Worm (Caenorhabditis elegans) whole organism, early embryonic: ENCODE data around the gene zipt-3.

Experiments
- B0310.2 ChIP-seq: sonication (generic microtip); optimal IDR thresholded peaks from 2 replicates; lab custom pipeline; 2016; ENCODE audit warnings: mild to moderate bottlenecking, missing genetic modification characterization, missing compliant biosample characterization
- F13C5.2 ChIP-seq: sonication (generic microtip); optimal IDR thresholded peaks from 2 replicates; lab custom pipeline; 2017; ENCODE audit warnings: mild to moderate bottlenecking, missing genetic modification characterization, inconsistent platforms, missing compliant biosample characterization
- aly-1 ChIP-seq: sonication (generic microtip); optimal IDR thresholded peaks from 2 replicates; lab custom pipeline; 2016; ENCODE audit warnings: missing genetic modification characterization, missing compliant biosample characterization
- ama-1 ChIP-seq: fragments of 150-350 bp; optimal IDR thresholded peaks from 2 replicates; lab custom pipeline; 2014
- ceh-13 ChIP-seq: fragments of 200-800 bp; sonication (Bioruptor generic); optimal IDR thresholded peaks from 2 replicates; lab custom pipeline; 2018; ENCODE audit warnings: mild to moderate bottlenecking, missing genetic modification characterization, missing compliant biosample characterization
- ceh-36 ChIP-seq: sonication (generic microtip); optimal IDR thresholded peaks from 2 replicates; lab custom pipeline; 2016; ENCODE audit warnings: missing genetic modification characterization, inconsistent platforms, missing compliant biosample characterization
- ets-7 ChIP-seq: sonication (generic microtip); optimal IDR thresholded peaks from 2 replicates; lab custom pipeline; 2016; ENCODE audit warnings: missing genotype, missing genetic modification characterization, missing compliant biosample characterization
- flt-1 ChIP-seq: fragments of 200-800 bp; sonication (Bioruptor generic); IDR thresholded peaks from 2 replicates; pipeline ENCODE4 v1.3.6; 2022; ENCODE audit warnings: missing genetic modification characterization, missing compliant biosample characterization
- hmbx-1 ChIP-seq: sonication (generic microtip); optimal IDR thresholded peaks from 2 replicates; lab custom pipeline; 2016; ENCODE audit warnings: mild to moderate bottlenecking, missing genetic modification characterization, missing compliant biosample characterization
- hmg-4 ChIP-seq: fragments of 200-800 bp; sonication (Bioruptor generic); optimal IDR thresholded peaks from 2 replicates; lab custom pipeline; 2018; ENCODE audit warnings: mild to moderate bottlenecking, missing genetic modification characterization, missing compliant biosample characterization
- hnd-1 ChIP-seq: sonication (generic microtip); optimal IDR thresholded peaks from 2 replicates; lab custom pipeline; 2016; ENCODE audit warnings: missing genetic modification characterization, missing compliant biosample characterization
- pes-1 ChIP-seq: fragments of 200-800 bp; sonication (Bioruptor generic); IDR thresholded peaks from 2 replicates; pipeline ENCODE4 v1.3.6; 2022; ENCODE audit warnings: missing genetic modification reagents, missing genetic modification characterization, missing compliant biosample characterization
- scrt-1 ChIP-seq: fragments of 200-800 bp; sonication (Bioruptor generic); IDR thresholded peaks from 2 replicates; pipeline ENCODE4 v1.3.6; 2022; ENCODE audit warnings: missing genetic modification characterization, missing compliant biosample characterization
- sea-1 ChIP-seq: fragments of 200-800 bp; sonication (Bioruptor generic); conservative IDR thresholded peaks from 2 replicates; pipeline ENCODE4 v1.3.6; 2022; ENCODE audit warnings: missing genetic modification characterization, missing compliant biosample characterization
- tbx-11 ChIP-seq: fragments of 200-800 bp; sonication (Bioruptor generic); IDR thresholded peaks from 2 replicates; pipeline ENCODE4 v1.3.6; 2022; ENCODE audit warnings: missing genetic modification characterization, missing compliant biosample characterization
- tbx-37 ChIP-seq: fragments of 200-800 bp; sonication (Bioruptor generic); conservative IDR thresholded peaks from 2 replicates; pipeline ENCODE4 v1.3.6; 2022; ENCODE audit warnings: missing genetic modification reagents, missing genetic modification characterization, missing compliant biosample characterization
- tra-4 ChIP-seq: sonication (generic microtip); optimal IDR thresholded peaks from 2 replicates; lab custom pipeline; 2017; ENCODE audit warnings: missing genetic modification characterization, missing compliant biosample characterization

zipt-3 gene

ce11 chrII:5725094-5725493 is 7.2 kb downstream of the zipt-3 start:
- TF ChIP-seq ama-1 (lab: Kevin White, UChicago) (no peak), hmg-4 (GFP tag; lab: Kevin White, UChicago) (no peak), ets-7 (tag; lab: Kevin White, UChicago) (no peak), sea-1 (GFP tag; lab: Robert Waterston, UW) (no peak)

ce11 chrII:5727707-5728106 is 9.8 kb downstream of the zipt-3 start, which contains the start of gene rab-3:
Gene rab-3, minus strand, starts transcription at chrII:5727853.
- TF ChIP-seq tra-4 (tag; lab: Kevin White, UChicago) = no peak
- TF ChIP-seq sea-1 (GFP tag; lab: Robert Waterston, UW) = no peak
- TF ChIP-seq tbx-11 (GFP tag; lab: Robert Waterston, UW) = no peak
- no peak for TF ChIP-seq F13C5.2 (tag; lab: Kevin White, UChicago)
- no peak for TF ChIP-seq ama-1 (lab: Kevin White, UChicago)

- TF ChIP-seq ama-1 (lab: Kevin White, UChicago) (no peak), pes-1 (no peak), tra-4 (tag; lab: Kevin White, UChicago) (no peak), hnd-1 (no peak), scrt-1 (GFP tag; lab: Robert Waterston, UW) (no peak), hmbx-1 (no peak), aly-1 (no peak), ceh-36 (tag; lab: Kevin White, UChicago) (no peak), F13C5.2 (tag; lab: Kevin White, UChicago) (no peak), sea-1 (GFP tag; lab: Robert Waterston, UW) (no peak)
Observed at ce11 chrII:5730343-5731083, 12.6 kb downstream of the zipt-3 start, which contains the start of the genes C18A3.7 and C18A3.11. Gene C18A3.7, minus strand, starts transcription at chrII:5730443. Gene C18A3.11, plus strand, starts transcription at chrII:5731033.

ce11 chrII:5734883-5735282 is 17.0 kb downstream of the zipt-3 start:
- TF ChIP-seq hmbx-1 (no peak), scrt-1 (GFP tag; lab: Robert Waterston, UW) (no peak), ceh-13 (no peak), hnd-1 (no peak), tbx-11 (GFP tag; lab: Robert Waterston, UW) (no peak), tra-4 (tag; lab: Kevin White, UChicago) (no peak), ama-1 (lab: Kevin White, UChicago) (no peak), pes-1 (no peak), aly-1 (no peak), flt-1 (GFP tag; lab: Robert Waterston, UW) (no peak), ets-7 (tag; lab: Kevin White, UChicago) (no peak), tbx-37 (no peak)

ce11 chrII:5735744-5736143 is 17.8 kb downstream of the zipt-3 start:
- TF ChIP-seq F13C5.2 (tag; lab: Kevin White, UChicago) (no peak), ets-7 (tag; lab: Kevin White, UChicago) (peak; percentile 77)

- TF ChIP-seq ceh-36 (tag; lab: Kevin White, UChicago) = no peak
- no peak for TF ChIP-seq tra-4 (tag; lab: Kevin White, UChicago)
- no peak for TF ChIP-seq sea-1 (GFP tag; lab: Robert Waterston, UW)
- TF ChIP-seq hnd-1 = no peak
- no peak for TF ChIP-seq scrt-1 (GFP tag; lab: Robert Waterston, UW)
Observed at ce11 chrII:5736599-5736998, 18.7 kb downstream of the zipt-3 start.

- no peak for TF ChIP-seq F13C5.2 (tag; lab: Kevin White, UChicago)
- no peak for TF ChIP-seq tra-4 (tag; lab: Kevin White, UChicago)
Observed at ce11 chrII:5738795-5739194, 20.9 kb downstream of the zipt-3 start, which contains the start of gene hlh-14. Gene hlh-14, minus strand, starts transcription at chrII:5738895.

- TF ChIP-seq scrt-1 (GFP tag; lab: Robert Waterston, UW) (no peak), ceh-36 (tag; lab: Kevin White, UChicago) (no peak), ets-7 (tag; lab: Kevin White, UChicago) (no peak), B0310.2 (tag; lab: Kevin White, UChicago) (no peak), ama-1 (lab: Kevin White, UChicago) (no peak), hmg-4 (GFP tag; lab: Kevin White, UChicago) (no peak), ceh-13 (no peak)
Observed at ce11 chrII:5742767-5743166, 24.8 kb downstream of the zipt-3 start.

- TF ChIP-seq flt-1 (GFP tag; lab: Robert Waterston, UW) (no peak), ceh-13 (no peak)
Observed at ce11 chrII:5744342-5744741, 26.4 kb downstream of the zipt-3 start.
